Fruit fly (Drosophila melanogaster): ENCODE measurements around the gene ab.

DNA sequence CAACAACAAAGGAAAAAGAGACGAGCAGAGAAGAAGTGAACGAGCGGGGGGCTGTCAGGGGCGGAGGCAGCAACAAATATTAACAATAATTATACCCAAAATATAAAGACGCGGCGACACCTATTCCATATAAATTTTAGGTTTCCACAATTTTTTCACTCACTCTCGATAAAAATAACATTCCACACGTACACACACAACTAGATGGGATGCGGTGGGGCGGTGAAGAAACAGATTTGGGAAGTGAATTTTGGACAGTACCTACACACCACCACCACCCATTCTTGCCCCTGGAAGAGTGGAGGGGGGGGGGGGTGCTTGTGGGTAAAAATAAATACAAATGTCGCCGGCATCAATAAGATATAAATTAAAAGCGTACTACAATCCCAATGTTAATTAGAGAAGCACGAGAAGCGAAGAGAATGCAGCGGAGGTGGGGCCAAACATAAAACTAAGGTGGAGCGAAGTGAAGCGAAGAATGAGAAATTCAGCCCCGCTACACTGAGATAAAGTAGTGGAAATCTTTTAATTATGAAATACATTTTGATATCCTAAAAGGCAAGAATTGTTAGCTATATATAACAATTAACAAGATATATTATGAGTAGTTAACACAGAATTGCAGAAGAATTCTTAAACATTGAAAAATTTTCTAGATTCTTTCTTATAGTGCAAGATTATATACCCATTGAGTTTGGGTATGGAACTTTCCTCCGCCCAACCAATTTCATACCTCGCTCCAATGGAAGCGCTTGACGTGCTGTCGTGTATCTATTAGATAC lies 1.7 kb upstream of the ab start:
- TF ChIP-seq CG15710 (tag; optimal IDR thresholded peaks at IDR 0.05): no peak
- no peak for TF ChIP-seq D1 (tag; optimal IDR thresholded peaks at IDR 0.05)
- TF ChIP-seq CG9948 (tag; optimal IDR thresholded peaks at IDR 0.05): no peak
- peak; percentile 17 for TF ChIP-seq CG8301 (tag; optimal IDR thresholded peaks at IDR 0.05)
- TF ChIP-seq Snoo (tag; optimal IDR thresholded peaks at IDR 0.05): no peak
- TF ChIP-seq CG12605 (GFP tag; IDR thresholded peaks at IDR 0.05): no peak
- no peak for TF ChIP-seq Pif1A (GFP tag; optimal IDR thresholded peaks at IDR 0.05)
- no peak for TF ChIP-seq Ets98B (GFP tag; IDR thresholded peaks at IDR 0.05)
- no peak for TF ChIP-seq fd96Ca (GFP tag; IDR thresholded peaks at IDR 0.05)
- TF ChIP-seq CG32121 (GFP tag; IDR thresholded peaks at IDR 0.05): no peak
- TF ChIP-seq CG10348 (GFP tag; IDR thresholded peaks at IDR 0.05): no peak

Measured in whole organism, pupa.